Fruit fly (Drosophila melanogaster) whole organism, pupa: Measurements from ENCODE around the gene CG31157.
A peak's percentile ranks its signal among the peaks of the same experiment; 100 is the strongest.

Experiments used
- CG10348 ChIP-seq: fragments of 200-800 bp; sonication (Bioruptor generic); IDR thresholded peaks from 2 replicates; pipeline ENCODE4 v1.3.6; 2022; ENCODE audit warnings: missing biosample characterization, missing genetic modification characterization
- CG12605 ChIP-seq: fragments of 200-800 bp; sonication (Bioruptor generic); IDR thresholded peaks from 2 replicates; pipeline ENCODE4 v1.3.6; 2022; ENCODE audit warnings: missing biosample characterization, missing genetic modification characterization
- CG13204 ChIP-seq: fragments of 200-800 bp; sonication (Bioruptor generic); optimal IDR thresholded peaks from 2 replicates; lab custom pipeline; 2018; ENCODE audit warnings: missing biosample characterization, mild to moderate bottlenecking, missing genetic modification characterization, moderate library complexity
- CG14655 ChIP-seq: fragments of 200-800 bp; sonication (Bioruptor generic); optimal IDR thresholded peaks from 3 replicates; lab custom pipeline; 2017; ENCODE audit warnings: mild to moderate bottlenecking, missing biosample characterization, missing genetic modification reagents, missing genetic modification characterization
- CG15710 ChIP-seq: fragments of 200-800 bp; sonication (Bioruptor generic); optimal IDR thresholded peaks from 2 replicates; lab custom pipeline; 2018; ENCODE audit warnings: missing biosample characterization, mild to moderate bottlenecking, missing genetic modification characterization, moderate library complexity
- CG17806 ChIP-seq: fragments of 200-800 bp; sonication (Bioruptor generic); optimal IDR thresholded peaks from 2 replicates; lab custom pipeline; 2018; ENCODE audit warnings: missing biosample characterization, mild to moderate bottlenecking, missing genetic modification characterization, moderate library complexity
- CG32121 ChIP-seq: fragments of 200-800 bp; sonication (Bioruptor generic); IDR thresholded peaks from 2 replicates; pipeline ENCODE4 v1.3.6; 2022; ENCODE audit warnings: missing biosample characterization, missing genetic modification characterization
- CG34367 ChIP-seq: fragments of 200-800 bp; sonication (Bioruptor generic); optimal IDR thresholded peaks from 2 replicates; lab custom pipeline; 2018; ENCODE audit warnings: missing biosample characterization, mild to moderate bottlenecking, missing genetic modification characterization
- CG4496 ChIP-seq: fragments of 200-800 bp; sonication (Bioruptor generic); IDR thresholded peaks from 3 replicates; pipeline ENCODE4 v1.3.6; 2022; ENCODE audit warnings: missing biosample characterization, missing genetic modification characterization
- CG8159 ChIP-seq: fragments of 200-800 bp; sonication (Bioruptor generic); optimal IDR thresholded peaks from 3 replicates; lab custom pipeline; 2018; ENCODE audit warnings: missing biosample characterization, mild to moderate bottlenecking, missing genetic modification characterization, moderate library complexity
- CG8301 ChIP-seq: fragments of 200-800 bp; sonication (Bioruptor generic); optimal IDR thresholded peaks from 2 replicates; lab custom pipeline; 2018; ENCODE audit warnings: missing biosample characterization, mild to moderate bottlenecking, missing genetic modification characterization
- CG9948 ChIP-seq: fragments of 200-800 bp; sonication (Bioruptor generic); optimal IDR thresholded peaks from 2 replicates; lab custom pipeline; 2018; ENCODE audit warnings: missing biosample characterization, mild to moderate bottlenecking, missing genetic modification characterization, moderate library complexity
- D1 ChIP-seq: fragments of 200-800 bp; sonication (Bioruptor generic); optimal IDR thresholded peaks from 2 replicates; lab custom pipeline; 2018; ENCODE audit warnings: missing biosample characterization, mild to moderate bottlenecking, missing genetic modification characterization, moderate library complexity
- EcR ChIP-seq: fragments of 200-800 bp; sonication (Bioruptor generic); optimal IDR thresholded peaks from 3 replicates; lab custom pipeline; 2019; ENCODE audit warnings: missing biosample characterization, missing genetic modification characterization, mild to moderate bottlenecking, moderate library complexity, missing genetic modification reagents
- Ets98B ChIP-seq: fragments of 200-800 bp; sonication (Bioruptor generic); IDR thresholded peaks from 2 replicates; pipeline ENCODE4 v1.3.6; 2022; ENCODE audit warnings: missing biosample characterization, missing genetic modification characterization
- Pif1A ChIP-seq: fragments of 200-800 bp; sonication (Bioruptor generic); optimal IDR thresholded peaks from 3 replicates; lab custom pipeline; 2016; ENCODE audit warnings: missing biosample characterization, missing genetic modification characterization
- Pif1B ChIP-seq: fragments of 200-800 bp; sonication (Bioruptor generic); optimal IDR thresholded peaks from 3 replicates; lab custom pipeline; 2016; ENCODE audit warnings: missing biosample characterization, missing genetic modification characterization
- Snoo ChIP-seq: fragments of 200-800 bp; sonication (Bioruptor generic); optimal IDR thresholded peaks from 3 replicates; lab custom pipeline; 2017; ENCODE audit warnings: missing biosample characterization, mild to moderate bottlenecking, missing genetic modification characterization, inconsistent platforms
- fd96Ca ChIP-seq: fragments of 200-800 bp; sonication (Bioruptor generic); IDR thresholded peaks from 3 replicates; pipeline ENCODE4 v1.3.6; 2022; ENCODE audit warnings: missing biosample characterization, missing genetic modification characterization
- gl ChIP-seq: fragments of 200-800 bp; sonication (Bioruptor generic); optimal IDR thresholded peaks from 2 replicates; lab custom pipeline; 2018; ENCODE audit warnings: missing biosample characterization, mild to moderate bottlenecking, missing genetic modification characterization
- rn ChIP-seq: fragments of 200-800 bp; sonication (Bioruptor generic); IDR thresholded peaks from 2 replicates; pipeline ENCODE4 v1.3.6; 2022; ENCODE audit warnings: missing biosample characterization, missing genetic modification characterization

Gene CG31157

DNA sequence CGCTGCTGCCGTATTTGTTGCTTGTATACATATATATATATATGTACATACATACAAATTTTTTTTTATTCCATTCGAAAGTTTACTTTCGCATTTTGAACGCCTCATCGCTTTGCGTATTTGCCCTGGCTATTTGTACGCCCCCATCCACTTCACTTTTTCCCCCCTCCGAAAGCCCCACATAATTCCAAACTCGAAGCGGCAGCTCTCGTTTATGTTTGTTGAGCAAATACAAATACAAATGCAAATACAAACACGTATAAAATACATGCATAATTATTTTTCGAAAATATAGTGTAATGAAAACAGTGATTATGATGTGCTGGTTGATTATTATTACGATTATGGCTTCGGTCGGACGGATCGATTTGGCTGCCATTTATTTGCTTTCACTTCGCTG is 20.5 kb downstream of the CG31157 start:
- peak; percentile 36 for TF ChIP-seq Snoo
- TF ChIP-seq CG14655 (GFP tag; lab: Kevin White, UChicago), result no peak
- TF ChIP-seq Pif1A (GFP tag; lab: Kevin White, UChicago), result peak; percentile 38

DNA sequence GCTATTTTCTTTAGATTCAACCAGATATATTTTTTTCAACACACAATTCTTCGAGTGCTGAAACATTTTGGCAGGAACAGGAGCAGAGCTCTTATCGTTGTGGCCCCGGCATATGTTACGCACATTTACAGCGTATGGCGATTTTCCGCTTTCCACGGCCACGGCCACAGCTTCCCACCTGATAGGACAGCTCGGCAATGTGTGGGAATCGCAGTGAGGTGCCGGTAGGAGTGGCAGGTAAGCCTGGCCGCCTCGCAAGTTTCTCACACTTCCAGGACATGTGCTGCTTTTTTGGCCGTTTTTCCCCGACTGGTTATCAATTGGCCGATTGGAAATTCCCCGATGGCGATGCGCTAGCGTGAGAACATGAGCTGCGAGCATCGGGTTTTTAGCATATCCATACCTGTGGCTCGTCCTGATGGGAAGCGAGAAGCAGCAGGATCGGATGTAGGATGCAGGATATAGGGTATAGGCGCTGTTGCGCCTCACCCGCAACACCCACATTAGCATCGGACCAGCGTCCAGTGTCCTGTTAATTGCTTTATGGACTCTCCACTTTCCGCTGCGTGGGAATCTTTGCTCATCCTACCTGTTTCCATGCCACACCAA is 22.6 kb downstream of the CG31157 start:
- TF ChIP-seq CG4496 (no peak), CG8301 (tag; lab: Kevin White, UChicago) (no peak)
- TF ChIP-seq, all 21 proteins: peak for 0

DNA sequence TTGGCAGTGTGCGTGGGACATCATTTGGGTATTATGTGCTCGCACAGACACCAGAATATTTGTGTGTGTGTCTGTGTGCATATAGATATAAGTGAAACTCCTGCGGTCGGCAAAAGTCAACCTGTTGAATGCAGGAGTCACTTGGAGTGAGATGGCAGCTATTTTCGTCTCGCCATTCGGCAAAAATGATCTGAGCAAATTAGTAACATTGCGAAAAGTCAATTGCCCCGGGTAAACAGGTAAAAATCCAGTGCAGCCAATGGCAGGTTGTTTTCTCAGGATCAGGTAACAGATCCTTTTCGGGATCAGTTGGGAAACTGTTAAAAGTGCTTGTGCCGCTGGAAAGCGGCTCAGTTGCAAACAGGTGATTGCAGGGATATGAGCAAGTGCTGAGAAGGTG is 24.5 kb downstream of the CG31157 start:
- TF ChIP-seq CG8159 (tag; lab: Kevin White, UChicago), result no peak
- no peak for TF ChIP-seq gl
- TF ChIP-seq fd96Ca (GFP tag; lab: Robert Waterston, UW), result no peak
- no peak for TF ChIP-seq EcR
- no peak for TF ChIP-seq CG9948 (tag; lab: Kevin White, UChicago)
- TF ChIP-seq Ets98B (GFP tag; lab: Robert Waterston, UW), result no peak
- no peak for TF ChIP-seq CG12605 (GFP tag; lab: Robert Waterston, UW)
- no peak for TF ChIP-seq CG14655 (GFP tag; lab: Kevin White, UChicago)
- no peak for TF ChIP-seq CG10348 (GFP tag; lab: Robert Waterston, UW)
- TF ChIP-seq CG34367 (tag; lab: Kevin White, UChicago), result no peak
- no peak for TF ChIP-seq CG15710 (tag; lab: Kevin White, UChicago)
- no peak for TF ChIP-seq Snoo
- no peak for TF ChIP-seq Pif1B
- TF ChIP-seq CG32121 (GFP tag; lab: Robert Waterston, UW), result no peak

DNA sequence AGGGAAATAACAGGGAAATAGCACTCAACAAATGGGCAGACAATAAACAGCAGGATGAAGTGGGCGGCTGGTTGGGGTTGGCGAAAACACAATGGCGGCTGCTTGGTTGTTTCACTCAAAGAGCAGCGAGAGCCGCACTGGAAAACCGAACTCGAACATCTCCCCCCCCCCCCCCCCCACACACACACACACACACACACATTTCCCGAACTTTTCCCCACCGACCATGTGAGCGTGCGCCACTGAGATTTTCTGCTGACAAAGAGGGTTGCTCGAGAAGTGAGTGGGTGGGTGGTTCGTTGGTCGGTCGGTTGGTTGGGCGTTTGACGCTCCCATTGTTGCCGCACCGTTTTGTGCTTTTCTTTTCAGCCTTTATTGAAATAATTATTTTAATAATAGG is 25.6 kb downstream of the CG31157 start:
- no peak for TF ChIP-seq CG14655 (GFP tag; lab: Kevin White, UChicago)
- TF ChIP-seq gl, result no peak
- no peak for TF ChIP-seq Pif1A (GFP tag; lab: Kevin White, UChicago)
- no peak for TF ChIP-seq CG32121 (GFP tag; lab: Robert Waterston, UW)
- TF ChIP-seq CG17806, result no peak
- no peak for TF ChIP-seq Pif1B
- no peak for TF ChIP-seq CG10348 (GFP tag; lab: Robert Waterston, UW)
- no peak for TF ChIP-seq EcR
- TF ChIP-seq D1 (tag; lab: Kevin White, UChicago), result no peak
- no peak for TF ChIP-seq CG9948 (tag; lab: Kevin White, UChicago)
- no peak for TF ChIP-seq CG4496
- no peak for TF ChIP-seq Ets98B (GFP tag; lab: Robert Waterston, UW)
- no peak for TF ChIP-seq CG8301 (tag; lab: Kevin White, UChicago)
- no peak for TF ChIP-seq fd96Ca (GFP tag; lab: Robert Waterston, UW)
- TF ChIP-seq CG13204 (GFP tag; lab: Kevin White, UChicago), result no peak
- no peak for TF ChIP-seq CG8159 (tag; lab: Kevin White, UChicago)
- no peak for TF ChIP-seq Snoo
- TF ChIP-seq CG12605 (GFP tag; lab: Robert Waterston, UW), result no peak
- no peak for TF ChIP-seq CG34367 (tag; lab: Kevin White, UChicago)

DNA sequence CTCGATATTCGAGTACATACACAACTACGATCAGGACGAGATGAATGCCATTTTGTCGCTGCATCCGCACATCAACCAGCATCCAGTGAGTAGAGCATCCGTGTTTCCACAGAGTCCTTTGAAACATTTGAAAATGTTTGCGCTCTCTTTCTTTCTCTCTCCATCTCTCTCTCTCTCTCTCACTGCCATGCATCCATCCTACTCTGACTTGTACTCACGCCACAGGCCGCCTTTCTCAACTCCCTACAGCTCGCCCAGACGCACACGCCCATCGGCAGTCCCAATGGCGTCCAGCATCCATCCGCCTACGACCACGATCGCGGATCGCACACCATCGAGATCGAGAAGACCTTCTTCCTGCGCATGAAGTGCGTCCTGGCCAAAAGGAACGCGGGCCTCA is 27.1 kb downstream of the CG31157 start:
- no peak for TF ChIP-seq CG17806
- no peak for TF ChIP-seq fd96Ca (GFP tag; lab: Robert Waterston, UW)
- no peak for TF ChIP-seq CG15710 (tag; lab: Kevin White, UChicago)
- no peak for TF ChIP-seq CG10348 (GFP tag; lab: Robert Waterston, UW)
- TF ChIP-seq EcR, result no peak
- TF ChIP-seq CG13204 (GFP tag; lab: Kevin White, UChicago), result no peak
- TF ChIP-seq CG9948 (tag; lab: Kevin White, UChicago), result no peak
- TF ChIP-seq Pif1B, result no peak
- TF ChIP-seq D1 (tag; lab: Kevin White, UChicago), result no peak
- no peak for TF ChIP-seq rn (GFP tag; lab: Robert Waterston, UW)
- TF ChIP-seq CG8159 (tag; lab: Kevin White, UChicago), result no peak
- TF ChIP-seq CG8301 (tag; lab: Kevin White, UChicago), result no peak
- TF ChIP-seq Snoo, result no peak

DNA sequence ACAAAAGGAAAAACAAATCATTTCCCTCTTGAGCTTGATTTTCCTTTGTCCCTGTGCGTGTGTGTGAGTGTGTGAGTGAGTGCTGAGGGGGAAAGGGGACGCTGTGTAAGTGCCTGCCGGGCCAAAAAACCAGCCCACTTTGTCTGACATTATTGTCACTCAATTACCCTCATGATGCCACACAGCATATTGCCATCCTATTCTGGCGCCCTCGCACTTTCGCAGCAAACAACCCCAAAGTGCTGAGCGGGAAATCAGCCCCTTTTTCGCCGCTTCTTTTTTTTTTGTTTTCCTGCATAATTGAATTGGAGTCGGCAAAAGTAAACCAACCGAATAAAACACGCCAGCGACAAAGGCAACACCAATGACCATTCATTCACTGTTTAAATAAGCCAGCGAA is 28.2 kb downstream of the CG31157 start:
- TF ChIP-seq CG14655 (GFP tag; lab: Kevin White, UChicago) (no peak), CG15710 (tag; lab: Kevin White, UChicago) (no peak), CG8159 (tag; lab: Kevin White, UChicago) (no peak), D1 (tag; lab: Kevin White, UChicago) (no peak), CG32121 (GFP tag; lab: Robert Waterston, UW) (no peak), Pif1A (GFP tag; lab: Kevin White, UChicago) (no peak), Pif1B (no peak), CG17806 (no peak), CG8301 (tag; lab: Kevin White, UChicago) (no peak), CG4496 (no peak), CG10348 (GFP tag; lab: Robert Waterston, UW) (no peak), CG9948 (tag; lab: Kevin White, UChicago) (no peak), gl (no peak), CG34367 (tag; lab: Kevin White, UChicago) (no peak), CG13204 (GFP tag; lab: Kevin White, UChicago) (no peak), Ets98B (GFP tag; lab: Robert Waterston, UW) (no peak), Snoo (no peak), rn (GFP tag; lab: Robert Waterston, UW) (no peak), fd96Ca (GFP tag; lab: Robert Waterston, UW) (no peak)
